Worm (Caenorhabditis elegans) whole organism, L2 larva: ENCODE measurements around the gene str-45.
A peak's percentile ranks its signal among the peaks of the same experiment; 100 is the strongest.

Experiments used
- C34F6.9 ChIP-seq: fragments of 150-350 bp; optimal IDR thresholded peaks from 2 replicates; lab custom pipeline; 2014; ENCODE audit warnings: missing biosample characterization, missing genetic modification characterization
- F13H6.1 ChIP-seq: sonication (generic microtip); optimal IDR thresholded peaks from 2 replicates; lab custom pipeline; 2016; ENCODE audit warnings: missing genetic modification characterization, missing compliant biosample characterization
- R02D3.7 ChIP-seq: fragments of 150-350 bp; optimal IDR thresholded peaks from 2 replicates; lab custom pipeline; 2014; ENCODE audit warnings: missing biosample characterization, missing genetic modification characterization
- Y55F3AM.14 ChIP-seq: fragments of 200-800 bp; sonication (Bioruptor generic); optimal IDR thresholded peaks from 2 replicates; lab custom pipeline; 2018; ENCODE audit warnings: mild to moderate bottlenecking, missing genetic modification characterization, missing compliant biosample characterization
- ZK546.5 ChIP-seq: sonication (generic microtip); optimal IDR thresholded peaks from 2 replicates; lab custom pipeline; 2017; ENCODE audit warnings: missing biosample characterization, missing genetic modification characterization
- ama-1 ChIP-seq: fragments of 150-350 bp; optimal IDR thresholded peaks from 2 replicates; lab custom pipeline; 2018; ENCODE audit warnings: inconsistent platforms
- blmp-1 ChIP-seq: sonication (generic microtip); optimal IDR thresholded peaks from 2 replicates; lab custom pipeline; 2017; ENCODE audit warnings: missing genetic modification characterization, mild to moderate bottlenecking, missing compliant biosample characterization, antibody characterized with exemption, moderate library complexity; ENCODE audit not compliant: insufficient read depth
- ceh-16 ChIP-seq: fragments of 150-350 bp; optimal IDR thresholded peaks from 2 replicates; lab custom pipeline; 2014; ENCODE audit warnings: missing biosample characterization, missing genetic modification characterization
- ceh-82 ChIP-seq: fragments of 150-350 bp; optimal IDR thresholded peaks from 2 replicates; lab custom pipeline; 2014; ENCODE audit warnings: missing biosample characterization, missing genetic modification characterization
- crh-2 ChIP-seq: sonication (generic microtip); optimal IDR thresholded peaks from 2 replicates; lab custom pipeline; 2017; ENCODE audit warnings: missing biosample characterization, missing genetic modification characterization
- dmd-4 ChIP-seq: sonication (generic microtip); optimal IDR thresholded peaks from 2 replicates; lab custom pipeline; 2017; ENCODE audit warnings: missing biosample characterization, missing genetic modification characterization
- egl-27 ChIP-seq: sonication (generic microtip); optimal IDR thresholded peaks from 3 replicates; lab custom pipeline; 2017; ENCODE audit warnings: missing biosample characterization, missing genetic modification reagents, missing genetic modification characterization
- elt-3 ChIP-seq: sonication (generic microtip); optimal IDR thresholded peaks from 2 replicates; lab custom pipeline; 2017; ENCODE audit warnings: missing biosample characterization, missing genetic modification characterization
- fos-1 ChIP-seq: fragments of 150-350 bp; optimal IDR thresholded peaks from 2 replicates; lab custom pipeline; 2014; ENCODE audit warnings: missing biosample characterization, missing genetic modification characterization
- gmeb-1 ChIP-seq: fragments of 150-350 bp; optimal IDR thresholded peaks from 2 replicates; lab custom pipeline; 2014; ENCODE audit warnings: missing biosample characterization, missing genetic modification characterization
- lin-11 ChIP-seq: fragments of 150-350 bp; sonication (generic microtip); optimal IDR thresholded peaks from 2 replicates; lab custom pipeline; 2014; ENCODE audit warnings: missing biosample characterization, missing genetic modification characterization, inconsistent platforms, mixed read lengths
- lin-13 ChIP-seq: fragments of 150-350 bp; optimal IDR thresholded peaks from 2 replicates; lab custom pipeline; 2014; ENCODE audit warnings: missing biosample characterization, missing genetic modification reagents, missing genetic modification characterization
- lsy-2 ChIP-seq, 2 experiments: fragments of 150-350 bp in 1 of 2; sonication (generic microtip) in 1 of 2; optimal IDR thresholded peaks; 2 replicates each; lab custom pipeline; 2014 to 2017; ENCODE audit warnings: missing biosample characterization in 2 of 2, missing genetic modification characterization in 2 of 2
- mab-5 ChIP-seq: fragments of 150-350 bp; optimal IDR thresholded peaks from 2 replicates; lab custom pipeline; 2014; ENCODE audit warnings: missing biosample characterization, missing genetic modification characterization
- mbf-1 ChIP-seq: sonication (generic microtip); optimal IDR thresholded peaks from 2 replicates; lab custom pipeline; 2017; ENCODE audit warnings: missing biosample characterization, missing genetic modification characterization
- mdl-1 ChIP-seq, 2 experiments: fragments of 150-350 bp in 1 of 2; sonication (generic microtip) in 1 of 2; optimal IDR thresholded peaks; 2 replicates each; lab custom pipeline; 2017; ENCODE audit warnings: missing biosample characterization in 2 of 2, missing genetic modification characterization in 2 of 2
- nhr-10 ChIP-seq: sonication (generic microtip); optimal IDR thresholded peaks from 2 replicates; lab custom pipeline; 2017; ENCODE audit warnings: missing biosample characterization, missing genetic modification characterization
- nhr-11 ChIP-seq: fragments of 150-350 bp; optimal IDR thresholded peaks from 2 replicates; lab custom pipeline; 2014; ENCODE audit warnings: missing biosample characterization, missing genetic modification characterization
- nhr-12 ChIP-seq: fragments of 150-350 bp; optimal IDR thresholded peaks from 2 replicates; lab custom pipeline; 2014; ENCODE audit warnings: missing biosample characterization, missing genetic modification characterization
- nhr-129 ChIP-seq: fragments of 150-350 bp; optimal IDR thresholded peaks from 2 replicates; lab custom pipeline; 2014; ENCODE audit warnings: missing biosample characterization, missing genetic modification characterization
- nhr-21 ChIP-seq: fragments of 150-350 bp; optimal IDR thresholded peaks from 2 replicates; lab custom pipeline; 2014; ENCODE audit warnings: missing biosample characterization, missing genetic modification characterization
- nhr-23 ChIP-seq: fragments of 150-350 bp; optimal IDR thresholded peaks from 2 replicates; lab custom pipeline; 2014; ENCODE audit warnings: missing biosample characterization, missing genetic modification reagents, missing genetic modification characterization
- nhr-237 ChIP-seq: fragments of 150-350 bp; optimal IDR thresholded peaks from 2 replicates; lab custom pipeline; 2014; ENCODE audit warnings: missing biosample characterization, missing genetic modification characterization
- nhr-25 ChIP-seq: fragments of 150-350 bp; sonication (generic microtip); optimal IDR thresholded peaks from 3 replicates; lab custom pipeline; 2014; ENCODE audit warnings: missing biosample characterization, missing genetic modification characterization
- nhr-77 ChIP-seq: fragments of 150-350 bp; optimal IDR thresholded peaks from 2 replicates; lab custom pipeline; 2014; ENCODE audit warnings: missing biosample characterization, missing genetic modification characterization
- sem-4 ChIP-seq: fragments of 150-350 bp; optimal IDR thresholded peaks from 2 replicates; lab custom pipeline; 2014; ENCODE audit warnings: missing biosample characterization, missing genetic modification reagents, missing genetic modification characterization
- sma-3 ChIP-seq: sonication (generic microtip); optimal IDR thresholded peaks from 2 replicates; lab custom pipeline; 2016; ENCODE audit warnings: missing genetic modification reagents, missing genetic modification characterization, missing compliant biosample characterization
- sma-9 ChIP-seq, 2 experiments: fragments of 150-350 bp in 1 of 2; sonication (generic microtip) in 1 of 2; optimal IDR thresholded peaks; 2 replicates each; lab custom pipeline; 2014 to 2016; ENCODE audit warnings: missing genetic modification characterization in 2 of 2, mild to moderate bottlenecking in 1 of 2, missing biosample characterization in 1 of 2, missing compliant biosample characterization in 1 of 2, missing genetic modification reagents in 1 of 2, moderate library complexity in 1 of 2
- snpc-4 ChIP-seq: fragments of 150-350 bp; optimal IDR thresholded peaks from 2 replicates; lab custom pipeline; 2014; ENCODE audit warnings: missing biosample characterization, missing genetic modification characterization
- unc-39 ChIP-seq: fragments of 150-350 bp; optimal IDR thresholded peaks from 2 replicates; lab custom pipeline; 2014; ENCODE audit warnings: missing biosample characterization, missing genetic modification characterization
- unc-55 ChIP-seq: fragments of 150-350 bp; sonication (generic microtip); optimal IDR thresholded peaks from 3 replicates; lab custom pipeline; 2014; ENCODE audit warnings: missing biosample characterization, missing genetic modification reagents, missing genetic modification characterization
- unc-62 ChIP-seq: fragments of 150-350 bp; optimal IDR thresholded peaks from 2 replicates; lab custom pipeline; 2014; ENCODE audit warnings: missing biosample characterization, missing genetic modification reagents, missing genetic modification characterization
- ztf-1 ChIP-seq: fragments of 200-800 bp; sonication (Bioruptor generic); conservative IDR thresholded peaks from 2 replicates; pipeline ENCODE4 v1.3.6; 2022; ENCODE audit warnings: missing genetic modification characterization, missing compliant biosample characterization
- ztf-4 ChIP-seq: fragments of 150-350 bp; optimal IDR thresholded peaks from 2 replicates; lab custom pipeline; 2014; ENCODE audit warnings: missing biosample characterization, missing genetic modification characterization

Gene str-45

DNA sequence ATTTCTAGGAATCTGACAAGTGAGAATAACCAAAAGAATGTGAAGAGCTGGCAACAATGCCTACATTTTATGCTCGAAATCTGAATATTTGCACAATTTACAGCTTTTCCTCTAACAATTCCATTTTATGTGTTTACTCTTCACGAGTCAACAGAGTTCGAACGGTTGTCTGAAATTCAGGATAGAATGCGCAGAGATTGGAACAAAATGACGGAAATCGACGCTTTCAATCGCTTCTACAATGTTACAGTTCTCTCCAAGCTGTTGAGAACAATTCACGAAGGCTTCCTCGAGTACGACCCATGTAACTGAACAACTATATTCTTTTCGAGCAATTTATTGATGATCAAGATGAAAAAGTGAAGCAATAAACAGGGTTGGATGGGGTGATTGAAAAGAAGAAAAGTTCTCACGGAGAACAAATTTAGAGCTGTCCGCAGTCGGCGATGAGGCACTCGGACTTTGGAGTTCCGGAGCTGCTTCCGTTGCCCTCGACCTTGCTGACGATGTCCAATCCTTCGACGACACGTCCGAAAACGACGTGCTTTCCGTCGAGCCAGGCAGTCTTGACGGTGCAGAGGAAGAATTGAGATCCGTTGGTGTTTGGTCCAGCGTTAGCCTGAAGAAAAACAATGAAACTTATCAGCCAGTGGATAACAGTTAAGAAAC is 27.6 kb downstream of the str-45 start, which contains the start of gene Y75B12B.3:
Gene Y75B12B.3, minus strand, starts transcription at position 21 of the 669 bp plus-strand sequence.
- TF ChIP-seq unc-39 (tag; lab: Kevin White, UChicago) (no peak), lin-13 (GFP tag; lab: Kevin White, UChicago) (no peak), ceh-82 (tag; lab: Kevin White, UChicago) (no peak), nhr-21 (no peak), lsy-2 (tag; optimal IDR thresholded peaks at IDR 0.05; lab: Kevin White, UChicago) (peak in 1 of 2 experiments; percentile 29), ama-1 (lab: Kevin White, UChicago) (peak; percentile 75), lin-11 (tag; lab: Kevin White, UChicago) (no peak), elt-3 (tag; lab: Kevin White, UChicago) (no peak), sma-9 (GFP tag; optimal IDR thresholded peaks at IDR 0.05; lab: Kevin White, UChicago) (no peak), sma-9 (tag; optimal IDR thresholded peaks at IDR 0.05; lab: Kevin White, UChicago) (no peak), nhr-12 (tag; lab: Kevin White, UChicago) (no peak), fos-1 (tag; lab: Kevin White, UChicago) (no peak), mbf-1 (tag; lab: Kevin White, UChicago) (no peak), nhr-77 (tag; lab: Kevin White, UChicago) (no peak)

DNA sequence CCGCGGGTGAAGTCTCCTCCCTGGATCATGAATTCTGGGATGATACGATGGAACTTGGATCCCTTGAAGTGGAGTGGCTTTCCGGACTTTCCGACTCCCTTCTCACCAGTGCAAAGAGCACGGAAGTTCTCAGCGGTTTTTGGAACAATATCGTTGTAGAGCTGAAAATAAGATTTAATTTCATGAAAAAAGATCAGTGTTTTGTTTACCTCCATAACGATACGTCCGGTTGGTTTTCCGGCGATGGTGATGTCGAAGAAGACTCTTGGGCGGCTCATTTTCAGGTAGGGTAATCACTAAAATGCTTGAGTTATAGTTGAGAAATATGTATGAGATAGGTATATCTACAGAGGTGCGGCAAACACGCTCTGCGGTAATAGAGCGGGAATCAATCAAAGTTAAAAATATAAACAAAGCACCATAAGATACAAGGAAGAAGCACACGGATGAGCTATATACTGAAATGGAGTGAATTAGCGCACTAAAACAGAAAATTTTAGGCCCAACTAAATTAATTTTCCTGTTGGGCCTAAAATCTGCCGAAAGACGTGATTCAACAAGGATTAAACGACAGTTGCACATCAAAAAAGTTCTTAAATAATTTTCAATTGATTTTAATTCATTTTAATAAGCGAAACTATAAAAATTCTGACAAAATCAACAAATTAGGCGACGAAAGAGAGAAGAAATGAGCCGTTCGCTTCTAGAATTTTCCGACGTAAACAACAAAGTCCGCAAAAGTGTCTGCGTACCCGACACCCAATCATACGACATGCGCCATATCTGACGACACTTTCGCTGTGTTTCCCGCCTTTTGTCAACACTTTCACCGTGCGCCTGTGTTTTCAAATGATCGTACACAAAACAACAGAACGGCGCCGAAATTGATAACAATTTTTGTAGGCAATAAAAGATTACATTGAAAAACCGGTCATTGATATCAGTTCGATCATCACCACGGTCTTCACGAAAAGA is 28.6 kb downstream of the str-45 start, which contains the start of the genes cyn-7 and bath-36:
Gene cyn-7, minus strand, starts transcription at position 296 of the 975 bp plus-strand sequence.
Gene bath-36, plus strand, starts transcription at position 806 of the 975 bp plus-strand sequence.
- TF ChIP-seq ceh-82 (tag; lab: Kevin White, UChicago): no peak
- TF ChIP-seq snpc-4 (tag; lab: Kevin White, UChicago): peak; percentile 28
- peak; percentile 70 for TF ChIP-seq egl-27
- TF ChIP-seq R02D3.7: peak; percentile 9
- TF ChIP-seq elt-3 (tag; lab: Kevin White, UChicago): no peak
- TF ChIP-seq unc-55 (GFP tag; lab: Kevin White, UChicago): peak; percentile 67
- no peak for TF ChIP-seq Y55F3AM.14
- no peak for TF ChIP-seq ztf-1 (GFP tag; lab: Robert Waterston, UW)
- peak; percentile 72 for TF ChIP-seq sma-9 (GFP tag; optimal IDR thresholded peaks at IDR 0.05; lab: Kevin White, UChicago)
- TF ChIP-seq sma-9 (tag; optimal IDR thresholded peaks at IDR 0.05; lab: Kevin White, UChicago): no peak
- TF ChIP-seq crh-2 (tag; lab: Kevin White, UChicago): peak; percentile 82
- TF ChIP-seq sma-3: peak; percentile 88
- no peak for TF ChIP-seq nhr-23 (tag; lab: Kevin White, UChicago)
- no peak for TF ChIP-seq ama-1 (lab: Kevin White, UChicago)
- TF ChIP-seq nhr-129 (tag; lab: Kevin White, UChicago): peak; percentile 71
- TF ChIP-seq lin-13 (GFP tag; lab: Kevin White, UChicago): peak; percentile 70
- TF ChIP-seq C34F6.9 (tag; lab: Kevin White, UChicago): peak; percentile 86
- peak; percentile 71 to 87 for TF ChIP-seq lsy-2 (tag; optimal IDR thresholded peaks at IDR 0.05; lab: Kevin White, UChicago)
- peak; percentile 86 for TF ChIP-seq blmp-1 (tag; lab: Kevin White, UChicago)
- no peak for TF ChIP-seq ceh-16
- TF ChIP-seq gmeb-1 (tag; lab: Kevin White, UChicago): peak; percentile 86
- TF ChIP-seq nhr-11 (tag; lab: Kevin White, UChicago): no peak
- TF ChIP-seq sem-4 (tag; lab: Kevin White, UChicago): peak; percentile 24
- TF ChIP-seq mdl-1 (tag; optimal IDR thresholded peaks at IDR 0.05; lab: Kevin White, UChicago): peak in 1 of 2 experiments; percentile 18
- peak; percentile 3 for TF ChIP-seq mab-5 (tag; lab: Kevin White, UChicago)
- TF ChIP-seq unc-62 (GFP tag; lab: Kevin White, UChicago): no peak
- TF ChIP-seq nhr-21: peak; percentile 61
- no peak for TF ChIP-seq ZK546.5 (tag; lab: Kevin White, UChicago)
- TF ChIP-seq nhr-25 (tag; lab: Kevin White, UChicago): peak; percentile 75
- TF ChIP-seq nhr-10 (tag; lab: Kevin White, UChicago): no peak
- TF ChIP-seq fos-1 (tag; lab: Kevin White, UChicago): peak; percentile 89
- TF ChIP-seq F13H6.1 (tag; lab: Kevin White, UChicago): peak; percentile 78
- TF ChIP-seq lin-11 (tag; lab: Kevin White, UChicago): no peak
- TF ChIP-seq nhr-237 (tag; lab: Kevin White, UChicago): no peak
- no peak for TF ChIP-seq dmd-4 (tag; lab: Kevin White, UChicago)
- TF ChIP-seq ztf-4: peak; percentile 34
